Worm (Caenorhabditis elegans) whole organism, L4 larva: ENCODE data around the gene gln-5.
A peak's percentile ranks its signal among the peaks of the same experiment; 100 is the strongest.

Source experiments
- R02D3.7 ChIP-seq: fragments of 150-350 bp; sonication (generic microtip); optimal IDR thresholded peaks from 3 replicates; lab custom pipeline; 2014; ENCODE audit warnings: missing biosample characterization, missing genetic modification characterization
- T20F7.1 ChIP-seq: fragments of 200-800 bp; sonication (Bioruptor generic); optimal IDR thresholded peaks from 2 replicates; lab custom pipeline; 2018; ENCODE audit warnings: mild to moderate bottlenecking, missing genetic modification characterization, missing compliant biosample characterization
- T26A8.4 ChIP-seq: fragments of 200-800 bp; sonication (Bioruptor generic); IDR thresholded peaks from 2 replicates; pipeline ENCODE4 v1.3.6; 2022; ENCODE audit warnings: missing genetic modification characterization, missing compliant biosample characterization
- Y105C5A.15 ChIP-seq: fragments of 200-800 bp; sonication (Bioruptor generic); IDR thresholded peaks from 2 replicates; pipeline ENCODE4 v1.3.6; 2022; ENCODE audit warnings: missing genetic modification characterization, missing compliant biosample characterization
- Y5F2A.4 ChIP-seq: fragments of 200-800 bp; sonication (Bioruptor generic); optimal IDR thresholded peaks from 2 replicates; lab custom pipeline; 2018; ENCODE audit warnings: mild to moderate bottlenecking, missing genetic modification characterization, missing compliant biosample characterization
- Y75B8A.6 ChIP-seq: fragments of 200-800 bp; sonication (Bioruptor generic); IDR thresholded peaks from 2 replicates; pipeline ENCODE4 v1.3.6; 2022; ENCODE audit warnings: missing genetic modification reagents, missing genetic modification characterization, missing compliant biosample characterization
- ZK337.2 ChIP-seq: fragments of 200-800 bp; sonication (Bioruptor generic); IDR thresholded peaks from 2 replicates; pipeline ENCODE4 v1.3.6; 2022; ENCODE audit warnings: missing genetic modification reagents, missing genetic modification characterization, missing compliant biosample characterization
- ZK546.5 ChIP-seq, 2 experiments: sonication (generic microtip); optimal IDR thresholded peaks; 2 replicates each; lab custom pipeline; 2017; ENCODE audit warnings: missing biosample characterization in 2 of 2, missing genetic modification characterization in 2 of 2
- aha-1 ChIP-seq: fragments of 150-350 bp; peaks from one replicate; lab custom pipeline; 2014; ENCODE audit warnings: missing biosample characterization, missing genetic modification characterization
- ama-1 ChIP-seq: fragments of 150-350 bp; optimal IDR thresholded peaks from 2 replicates; lab custom pipeline; 2014; ENCODE audit warnings: inconsistent platforms, mixed read lengths
- ceh-32 ChIP-seq: sonication (generic microtip); optimal IDR thresholded peaks from 2 replicates; lab custom pipeline; 2016; ENCODE audit warnings: mild to moderate bottlenecking, missing genetic modification characterization, missing compliant biosample characterization; ENCODE audit not compliant: poor library complexity
- ceh-82 ChIP-seq: sonication (generic microtip); optimal IDR thresholded peaks from 2 replicates; lab custom pipeline; 2017; ENCODE audit warnings: missing biosample characterization, missing genetic modification characterization
- cey-2 ChIP-seq: sonication (generic microtip); optimal IDR thresholded peaks from 3 replicates; lab custom pipeline; 2017; ENCODE audit warnings: missing genetic modification characterization, mild to moderate bottlenecking, missing compliant biosample characterization, antibody characterized with exemption, borderline replicate concordance; ENCODE audit not compliant: insufficient read depth
- daf-16 ChIP-seq, 3 experiments: sonication (generic microtip); optimal IDR thresholded peaks; 2 replicates each; lab custom pipeline; 2016 to 2017; ENCODE audit warnings: missing genetic modification characterization in 3 of 3, missing genetic modification reagents in 3 of 3, mild to moderate bottlenecking in 2 of 3, missing compliant biosample characterization in 2 of 3, missing biosample characterization in 1 of 3, moderate library complexity in 1 of 3
- dpl-1 ChIP-seq: fragments of 150-350 bp; optimal IDR thresholded peaks from 2 replicates; lab custom pipeline; 2014; ENCODE audit warnings: missing biosample characterization, missing genetic modification reagents, missing genetic modification characterization
- dve-1 ChIP-seq: sonication (generic microtip); optimal IDR thresholded peaks from 2 replicates; lab custom pipeline; 2017; ENCODE audit warnings: antibody characterized with exemption, mild to moderate bottlenecking, missing genetic modification characterization, missing compliant biosample characterization; ENCODE audit not compliant: insufficient read depth
- egl-43 ChIP-seq: fragments of 200-800 bp; sonication (Bioruptor generic); IDR thresholded peaks from 2 replicates; pipeline ENCODE4 v1.3.6; 2022; ENCODE audit warnings: missing genetic modification reagents, missing genetic modification characterization, missing compliant biosample characterization
- gei-8 ChIP-seq: fragments of 200-800 bp; sonication (Bioruptor generic); optimal IDR thresholded peaks from 2 replicates; lab custom pipeline; 2018; ENCODE audit warnings: mild to moderate bottlenecking, missing genetic modification characterization, missing compliant biosample characterization
- hlh-30 ChIP-seq: sonication (generic microtip); optimal IDR thresholded peaks from 2 replicates; lab custom pipeline; 2017; ENCODE audit warnings: antibody characterized with exemption, mild to moderate bottlenecking, missing genetic modification characterization, missing compliant biosample characterization; ENCODE audit not compliant: insufficient read depth
- hmg-1.1 ChIP-seq: fragments of 200-800 bp; sonication (Bioruptor generic); IDR thresholded peaks from 2 replicates; pipeline ENCODE4 v1.3.6; 2022; ENCODE audit warnings: missing genetic modification reagents, missing genetic modification characterization, missing compliant biosample characterization
- lin-38 ChIP-seq: fragments of 200-800 bp; sonication (Bioruptor generic); IDR thresholded peaks from 2 replicates; pipeline ENCODE4 v1.3.6; 2022; ENCODE audit warnings: missing genetic modification reagents, missing genetic modification characterization, missing compliant biosample characterization
- lir-3 ChIP-seq: sonication (generic microtip); optimal IDR thresholded peaks from 2 replicates; lab custom pipeline; 2016; ENCODE audit warnings: mild to moderate bottlenecking, missing genetic modification characterization, missing compliant biosample characterization
- lsy-2 ChIP-seq, 2 experiments: fragments of 150-350 bp in 1 of 2; sonication (generic microtip) in 1 of 2; optimal IDR thresholded peaks; 2 replicates each; lab custom pipeline; 2014 to 2017; ENCODE audit warnings: missing biosample characterization in 2 of 2, missing genetic modification characterization in 2 of 2
- madf-5 ChIP-seq, 2 experiments: fragments of 200-800 bp; sonication (Bioruptor generic); IDR thresholded peaks; 2 replicates each; pipeline ENCODE4 v1.3.6; 2022; ENCODE audit warnings: missing compliant biosample characterization in 2 of 2, missing genetic modification characterization in 2 of 2
- mdt-29 ChIP-seq: fragments of 200-800 bp; sonication (Bioruptor generic); IDR thresholded peaks from 2 replicates; pipeline ENCODE4 v1.3.6; 2022; ENCODE audit warnings: missing genetic modification reagents, missing genetic modification characterization, missing compliant biosample characterization
- mes-2 ChIP-seq: sonication (generic microtip); optimal IDR thresholded peaks from 2 replicates; lab custom pipeline; 2016; ENCODE audit warnings: missing genotype, mild to moderate bottlenecking, missing genetic modification characterization, missing compliant biosample characterization; ENCODE audit not compliant: poor library complexity, severe bottlenecking
- mxl-2 ChIP-seq: fragments of 200-800 bp; sonication (Bioruptor generic); conservative IDR thresholded peaks from 2 replicates; pipeline ENCODE4 v1.3.6; 2022; ENCODE audit warnings: missing genetic modification reagents, missing genetic modification characterization, missing compliant biosample characterization
- mxl-3 ChIP-seq: fragments of 200-800 bp; sonication (Bioruptor generic); optimal IDR thresholded peaks from 2 replicates; lab custom pipeline; 2018; ENCODE audit warnings: mild to moderate bottlenecking, missing genetic modification characterization, missing compliant biosample characterization
- nhr-10 ChIP-seq: fragments of 150-350 bp; optimal IDR thresholded peaks from 2 replicates; lab custom pipeline; 2014; ENCODE audit warnings: missing biosample characterization, missing genetic modification characterization
- nhr-11 ChIP-seq: fragments of 150-350 bp; optimal IDR thresholded peaks from 2 replicates; lab custom pipeline; 2014; ENCODE audit warnings: missing biosample characterization, missing genetic modification characterization
- nhr-237 ChIP-seq: sonication (generic microtip); optimal IDR thresholded peaks from 2 replicates; lab custom pipeline; 2017; ENCODE audit warnings: missing biosample characterization, missing genetic modification characterization
- nhr-48 ChIP-seq: sonication (generic microtip); optimal IDR thresholded peaks from 2 replicates; lab custom pipeline; 2016; ENCODE audit warnings: mild to moderate bottlenecking, missing genetic modification characterization, missing compliant biosample characterization
- skn-1 ChIP-seq: fragments of 150-350 bp; optimal IDR thresholded peaks from 2 replicates; lab custom pipeline; 2014; ENCODE audit warnings: missing biosample characterization, missing genetic modification characterization
- snpc-1.2 ChIP-seq: fragments of 200-800 bp; sonication (Bioruptor generic); IDR thresholded peaks from 2 replicates; pipeline ENCODE4 v1.3.6; 2022; ENCODE audit warnings: missing genetic modification reagents, missing genetic modification characterization, missing compliant biosample characterization
- snpc-4 ChIP-seq: fragments of 150-350 bp; optimal IDR thresholded peaks from 2 replicates; lab custom pipeline; 2014; ENCODE audit warnings: missing biosample characterization, missing genetic modification characterization
- unc-39 ChIP-seq: sonication (generic microtip); optimal IDR thresholded peaks from 2 replicates; lab custom pipeline; 2017; ENCODE audit warnings: missing biosample characterization, missing genetic modification characterization

Gene gln-5

ce11 chrIV:17278363-17278762 lies 4.9 kb upstream of the gln-5 start (continued):
- TF ChIP-seq ceh-32 (tag; lab: Kevin White, UChicago), result peak; percentile 32
- no peak for TF ChIP-seq R02D3.7 (tag; lab: Kevin White, UChicago)
- peak; percentile 32 for TF ChIP-seq mxl-3 (GFP tag; lab: Kevin White, UChicago)
- TF ChIP-seq mxl-2 (GFP tag; lab: Robert Waterston, UW), result peak; percentile 64; the same call in 1 of the 2 replicates

- no peak for TF ChIP-seq ZK546.5 (tag; optimal IDR thresholded peaks at IDR 0.05; lab: Kevin White, UChicago)
- TF ChIP-seq snpc-4 (tag; lab: Kevin White, UChicago), result no peak
- TF ChIP-seq T26A8.4 (GFP tag; lab: Robert Waterston, UW), result 0 out of 2 replicates have a peak, but pooled peaks have one; percentile 6
- TF ChIP-seq daf-16 (GFP tag; optimal IDR thresholded peaks at IDR 0.05; lab: Kevin White, UChicago), result peak in 1 of 2 experiments; percentile 29
- TF ChIP-seq daf-16 (tag; optimal IDR thresholded peaks at IDR 0.05; lab: Kevin White, UChicago), result peak; percentile 74
- peak; percentile 21 for TF ChIP-seq skn-1
- 0 out of 2 replicates have a peak, but pooled peaks have one; percentile 54 for TF ChIP-seq mdt-29 (GFP tag; lab: Robert Waterston, UW)
- TF ChIP-seq lsy-2 (tag; optimal IDR thresholded peaks at IDR 0.05; lab: Kevin White, UChicago), result no peak
- peak; percentile 12 for TF ChIP-seq hlh-30 (tag; lab: Kevin White, UChicago)
- TF ChIP-seq Y105C5A.15 (GFP tag; lab: Robert Waterston, UW), result 0 out of 2 replicates have a peak, but pooled peaks have one; percentile 37
- no peak for TF ChIP-seq gei-8 (GFP tag; lab: Kevin White, UChicago)
- TF ChIP-seq unc-39 (tag; lab: Kevin White, UChicago), result no peak
- peak; percentile 65; the same call in 1 of the 2 replicates for TF ChIP-seq snpc-1.2
- 0 out of 4 replicates have a peak, but pooled peaks of 1 of the 2 experiments have one; percentile 69 for TF ChIP-seq madf-5 (GFP tag; IDR thresholded peaks at IDR 0.05; lab: Robert Waterston, UW)
Observed at ce11 chrIV:17277459-17278173, 4.2 kb upstream of the gln-5 start.

ce11 chrIV:17276705-17277458 lies 3.4 kb upstream of the gln-5 start, which contains the start of gene clec-196:
TSS of gene clec-196 (plus strand) at chrIV:17276956.
- TF ChIP-seq aha-1 (tag; lab: Kevin White, UChicago) (peak; percentile 96), Y5F2A.4 (GFP tag; lab: Kevin White, UChicago) (no peak), cey-2 (no peak), dve-1 (tag; lab: Kevin White, UChicago) (peak; percentile 4), snpc-1.2 (no peak), dpl-1 (GFP tag; lab: Kevin White, UChicago) (peak; percentile 39), ama-1 (lab: Kevin White, UChicago) (no peak), ZK546.5 (tag; optimal IDR thresholded peaks at IDR 0.05; lab: Kevin White, UChicago) (no peak), nhr-237 (tag; lab: Kevin White, UChicago) (no peak), ceh-82 (tag; lab: Kevin White, UChicago) (no peak), hmg-1.1 (0 out of 2 replicates have a peak, but pooled peaks have one; percentile 22), nhr-11 (tag; lab: Kevin White, UChicago) (no peak), lin-38 (peak; percentile 18), mes-2 (tag; lab: Kevin White, UChicago) (peak; percentile 1), egl-43 (no peak), hlh-30 (tag; lab: Kevin White, UChicago) (no peak)

- TF ChIP-seq lir-3 (tag; lab: Kevin White, UChicago) (no peak), Y75B8A.6 (no peak), dpl-1 (GFP tag; lab: Kevin White, UChicago) (no peak), nhr-10 (tag; lab: Kevin White, UChicago) (no peak), ZK337.2 (no peak), nhr-48 (tag; lab: Kevin White, UChicago) (no peak), T20F7.1 (GFP tag; lab: Kevin White, UChicago) (no peak), Y5F2A.4 (GFP tag; lab: Kevin White, UChicago) (no peak)
Observed at ce11 chrIV:17275281-17275680, 1.8 kb upstream of the gln-5 start, which contains the start of gene lhfp-4. TSS of gene lhfp-4 (plus strand) at chrIV:17275581.
